Worm (Caenorhabditis elegans) whole organism, L4 larva: Measurements from ENCODE around the gene ima-1.

Experiments used
- dmd-8 ChIP-seq: fragments of 200-800 bp; sonication (Bioruptor generic); IDR thresholded peaks from 2 replicates; pipeline ENCODE4 v1.3.6; 2022; ENCODE audit warnings: missing genetic modification characterization, missing compliant biosample characterization
- lin-39 ChIP-seq: fragments of 150-350 bp; optimal IDR thresholded peaks from 2 replicates; lab custom pipeline; 2014; ENCODE audit warnings: missing biosample characterization, missing genetic modification reagents, missing genetic modification characterization
- lsy-2 ChIP-seq, 2 experiments: fragments of 150-350 bp in 1 of 2; sonication (generic microtip) in 1 of 2; optimal IDR thresholded peaks; 2 replicates each; lab custom pipeline; 2014 to 2017; ENCODE audit warnings: missing biosample characterization in 2 of 2, missing genetic modification characterization in 2 of 2
- nhr-25 ChIP-seq: sonication (generic microtip); optimal IDR thresholded peaks from 2 replicates; lab custom pipeline; 2017; ENCODE audit warnings: missing genetic modification characterization, mild to moderate bottlenecking, missing compliant biosample characterization, antibody characterized with exemption, moderate library complexity, borderline replicate concordance; ENCODE audit not compliant: insufficient read depth
- rbr-2 ChIP-seq: sonication (generic microtip); optimal IDR thresholded peaks from 2 replicates; lab custom pipeline; 2016; ENCODE audit warnings: missing genotype, missing genetic modification characterization, missing compliant biosample characterization
- unc-39 ChIP-seq: sonication (generic microtip); optimal IDR thresholded peaks from 2 replicates; lab custom pipeline; 2017; ENCODE audit warnings: missing biosample characterization, missing genetic modification characterization
- zip-11 ChIP-seq: fragments of 200-800 bp; sonication (Bioruptor generic); IDR thresholded peaks from 2 replicates; pipeline ENCODE4 v1.3.6; 2022; ENCODE audit warnings: missing genetic modification characterization, missing compliant biosample characterization

DNA sequence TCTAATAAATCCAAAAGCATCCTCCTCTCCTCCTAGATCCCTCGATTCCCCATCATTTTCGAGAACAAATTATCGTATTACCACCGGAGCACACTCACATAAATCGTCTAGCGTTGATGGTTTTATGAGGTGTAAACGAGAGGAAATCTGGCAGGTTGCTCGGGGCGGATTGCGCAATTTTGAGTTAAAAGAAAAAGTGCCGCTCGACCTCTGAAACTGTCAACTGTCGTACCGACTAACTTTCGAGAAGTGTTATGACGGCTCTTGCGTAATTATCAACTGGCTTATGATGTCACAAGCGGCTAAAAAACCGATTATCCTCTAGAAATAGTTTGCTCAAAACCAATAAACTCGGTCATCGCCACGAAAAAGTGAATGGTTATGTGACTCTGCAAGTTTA, 33.0 kb upstream of the ima-1 start:
- no peak for TF ChIP-seq lin-39 (tag; lab: Kevin White, UChicago)
- no peak for TF ChIP-seq unc-39 (tag; lab: Kevin White, UChicago)
- TF ChIP-seq zip-11 (GFP tag; lab: Robert Waterston, UW) = no peak
- TF ChIP-seq lsy-2 (tag; optimal IDR thresholded peaks at IDR 0.05; lab: Kevin White, UChicago) = no peak
- no peak for TF ChIP-seq nhr-25 (tag; lab: Kevin White, UChicago)
- no peak for TF ChIP-seq dmd-8 (GFP tag; lab: Robert Waterston, UW)
- TF ChIP-seq rbr-2 (tag; lab: Kevin White, UChicago) = no peak
